Fruit fly (Drosophila melanogaster): ENCODE measurements around the gene CG4884.

The CG4884 gene

DNA sequence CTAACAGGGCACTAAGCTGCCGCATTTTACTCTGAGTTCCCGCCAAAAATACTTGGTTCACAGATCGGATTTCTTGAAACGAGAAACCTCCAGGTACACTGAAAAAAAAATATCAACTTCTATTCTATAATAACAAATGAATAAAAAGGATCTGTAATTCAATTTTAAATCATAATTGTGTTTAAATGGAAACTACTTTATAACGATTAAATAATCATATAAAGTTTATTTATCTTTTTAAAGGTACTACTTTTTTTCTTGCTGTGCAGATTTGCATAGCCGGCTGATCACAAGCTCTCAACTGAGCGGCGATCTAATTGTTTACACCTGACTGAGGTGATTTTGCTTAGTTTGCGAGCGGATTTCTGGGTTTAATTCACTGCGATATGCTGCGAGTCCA lies 28.3 kb upstream of the CG4884 start (continued):
- TF ChIP-seq fd102C (GFP tag; optimal IDR thresholded peaks at IDR 0.05) (no peak), ham (GFP tag; IDR thresholded peaks at IDR 0.05) (peak; percentile 58; the same call in 1 of the 2 replicates), da (GFP tag; optimal IDR thresholded peaks at IDR 0.05) (no peak), gce (GFP tag; IDR thresholded peaks at IDR 0.05) (no peak), CG4282 (GFP tag; optimal IDR thresholded peaks at IDR 0.05) (no peak), hth (optimal IDR thresholded peaks at IDR 0.05) (no peak), unpg (GFP tag; optimal IDR thresholded peaks at IDR 0.05) (peak; percentile 83), CG16863 (GFP tag; optimal IDR thresholded peaks at IDR 0.05) (no peak), CG6254 (GFP tag; optimal IDR thresholded peaks at IDR 0.05) (no peak), tup (GFP tag; optimal IDR thresholded peaks at IDR 0.05) (no peak), run (tag; optimal IDR thresholded peaks at IDR 0.05) (no peak), ttk (GFP tag; IDR thresholded peaks at IDR 0.05) (peak; percentile 56; the same call in 1 of the 2 replicates), gcm2 (GFP tag; optimal IDR thresholded peaks at IDR 0.05) (no peak), phol (tag; optimal IDR thresholded peaks at IDR 0.05) (peak; percentile 76), GATAe (GFP tag; conservative IDR thresholded peaks at IDR 0.05) (no peak; the same call in 1 of the 2 replicates), CG17612 (GFP tag; IDR thresholded peaks at IDR 0.05) (peak; percentile 54), Optix (GFP tag; IDR thresholded peaks at IDR 0.05) (peak; percentile 37; the same call in 1 of the 3 replicates), CG8478 (optimal IDR thresholded peaks at IDR 0.05) (no peak), CG1233 (GFP tag; optimal IDR thresholded peaks at IDR 0.05) (no peak), CG17829 (tag; optimal IDR thresholded peaks at IDR 0.05) (peak; percentile 68), pb (GFP tag; optimal IDR thresholded peaks at IDR 0.05) (no peak), CG17361 (GFP tag; IDR thresholded peaks at IDR 0.05) (peak; percentile 78), C15 (GFP tag; IDR thresholded peaks at IDR 0.05) (0 out of 3 replicates have a peak, but pooled peaks have one; percentile 6), CG18476 (GFP tag; optimal IDR thresholded peaks at IDR 0.05) (peak; percentile 24), CG14710 (tag; optimal IDR thresholded peaks at IDR 0.05) (peak; percentile 35), NC2β (GFP tag; optimal IDR thresholded peaks at IDR 0.05) (no peak), ara (GFP tag; IDR thresholded peaks at IDR 0.05) (peak; percentile 32; the same call in 1 of the 2 replicates), odd (GFP tag; optimal IDR thresholded peaks at IDR 0.05) (peak; percentile 48), tin (GFP tag; optimal IDR thresholded peaks at IDR 0.05) (peak; percentile 38), Mrtf (GFP tag; IDR thresholded peaks at IDR 0.05) (peak; percentile 35; the same call in 1 of the 3 replicates), Xbp1 (GFP tag; optimal IDR thresholded peaks at IDR 0.05) (peak; percentile 61), pnt (GFP tag; optimal IDR thresholded peaks at IDR 0.05) (no peak), CG11504 (tag; optimal IDR thresholded peaks at IDR 0.05) (peak; percentile 79), CG4820 (GFP tag; optimal IDR thresholded peaks at IDR 0.05) (peak; percentile 46), CG43689 (GFP tag; IDR thresholded peaks at IDR 0.05) (no peak), Fer1 (GFP tag; optimal IDR thresholded peaks at IDR 0.05) (peak; percentile 70), Rx (GFP tag; IDR thresholded peaks at IDR 0.05) (no peak), Spps (tag; optimal IDR thresholded peaks at IDR 0.05) (no peak), klu (GFP tag; IDR thresholded peaks at IDR 0.05) (peak; percentile 69), Elba2 (GFP tag; optimal IDR thresholded peaks at IDR 0.05) (no peak), p53 (GFP tag; optimal IDR thresholded peaks at IDR 0.05) (no peak), usp (GFP tag; optimal IDR thresholded peaks at IDR 0.05) (no peak), CG7839 (tag; optimal IDR thresholded peaks at IDR 0.05) (peak; percentile 83), CG2875 (GFP tag; optimal IDR thresholded peaks at IDR 0.05) (peak; percentile 35), Med (GFP tag) (peak; percentile 44), sqz (GFP tag; optimal IDR thresholded peaks at IDR 0.05) (peak; percentile 20), kni (GFP tag; optimal IDR thresholded peaks at IDR 0.05) (no peak), CG17186 (GFP tag; optimal IDR thresholded peaks at IDR 0.05) (no peak), CG16815 (GFP tag; optimal IDR thresholded peaks at IDR 0.05) (peak; percentile 40), salm (tag; optimal IDR thresholded peaks at IDR 0.05) (no peak), sr (GFP tag; IDR thresholded peaks at IDR 0.05) (no peak), PHDP (tag; optimal IDR thresholded peaks at IDR 0.05) (peak; percentile 86), NC2α (GFP tag; optimal IDR thresholded peaks at IDR 0.05) (no peak)
